Fruit fly (Drosophila melanogaster): ENCODE data around the gene ChAT.

Gene ChAT

dm6 chr3R:18743270-18743922, 38.1 kb downstream of the ChAT start, which contains the start of gene Mekk1 (continued):
- TF ChIP-seq hbn (GFP tag; IDR thresholded peaks at IDR 0.05; ENCODE audit: partially characterized antibody): peak; percentile 53; the same call in 1 of the 2 replicates
- peak; percentile 49 for TF ChIP-seq Ptx1 (GFP tag; IDR thresholded peaks at IDR 0.05)
- peak; percentile 39 for TF ChIP-seq D19B (GFP tag; optimal IDR thresholded peaks at IDR 0.05)
- TF ChIP-seq CG34376 (GFP tag; optimal IDR thresholded peaks at IDR 0.05): peak; percentile 66
- TF ChIP-seq bab2 (GFP tag; optimal IDR thresholded peaks at IDR 0.05): peak; percentile 40
- TF ChIP-seq Pdp1 (GFP tag; optimal IDR thresholded peaks at IDR 0.05): peak; percentile 32 to 42
- TF ChIP-seq CG10147 (GFP tag; optimal IDR thresholded peaks at IDR 0.05): peak; percentile 67
- TF ChIP-seq CG7372 (GFP tag; IDR thresholded peaks at IDR 0.05): peak; percentile 20; the same call in 1 of the 2 replicates
- peak; percentile 3 for TF ChIP-seq CG17829 (tag; optimal IDR thresholded peaks at IDR 0.05)
- peak; percentile 65 for TF ChIP-seq Nf-YC (tag; optimal IDR thresholded peaks at IDR 0.05)
- TF ChIP-seq gfzf (GFP tag; optimal IDR thresholded peaks at IDR 0.05): peak; percentile 14
- peak; percentile 60 for TF ChIP-seq CG9817 (tag; optimal IDR thresholded peaks at IDR 0.05)
- peak; percentile 59 for TF ChIP-seq CG13624 (GFP tag; optimal IDR thresholded peaks at IDR 0.05)
- peak; percentile 17 for TF ChIP-seq CG13296 (GFP tag; optimal IDR thresholded peaks at IDR 0.05)
- TF ChIP-seq CG9215 (GFP tag; IDR thresholded peaks at IDR 0.05): peak; percentile 47
- TF ChIP-seq CG17361 (GFP tag; IDR thresholded peaks at IDR 0.05): peak; percentile 58
- TF ChIP-seq otp (GFP tag; IDR thresholded peaks at IDR 0.05): 0 out of 3 replicates have a peak, but pooled peaks have one; percentile 25
- TF ChIP-seq Tbp (GFP tag; optimal IDR thresholded peaks at IDR 0.05): no peak
- TF ChIP-seq CG3163 (GFP tag; optimal IDR thresholded peaks at IDR 0.05): peak; percentile 68
- TF ChIP-seq Sox102F (GFP tag; optimal IDR thresholded peaks at IDR 0.05): peak; percentile 47
- TF ChIP-seq CG43689 (GFP tag; IDR thresholded peaks at IDR 0.05): no peak
- peak; percentile 27 for TF ChIP-seq Dip3 (GFP tag; optimal IDR thresholded peaks at IDR 0.05)
- TF ChIP-seq CG31224 (GFP tag; IDR thresholded peaks at IDR 0.05): 0 out of 2 replicates have a peak, but pooled peaks have one; percentile 27
- peak; percentile 35 for TF ChIP-seq CG18476 (GFP tag; optimal IDR thresholded peaks at IDR 0.05)
- TF ChIP-seq vfl (GFP tag; optimal IDR thresholded peaks at IDR 0.05): peak; percentile 30
- no peak for TF ChIP-seq sr (GFP tag; IDR thresholded peaks at IDR 0.05)
- TF ChIP-seq fu2 (GFP tag; optimal IDR thresholded peaks at IDR 0.05): peak; percentile 66
- TF ChIP-seq CG14050 (GFP tag; IDR thresholded peaks at IDR 0.05): 0 out of 3 replicates have a peak, but pooled peaks have one; percentile 26
- TF ChIP-seq caup (GFP tag; optimal IDR thresholded peaks at IDR 0.05; ENCODE audit: severe bottlenecking): peak; percentile 41
- peak; percentile 40 for TF ChIP-seq Abd-B (GFP tag; optimal IDR thresholded peaks at IDR 0.05)
- TF ChIP-seq B-H2 (GFP tag; optimal IDR thresholded peaks at IDR 0.05): peak; percentile 42
- TF ChIP-seq Doc3 (GFP tag; IDR thresholded peaks at IDR 0.05; ENCODE audit: partially characterized antibody): peak; percentile 41; the same call in 2 of the 3 replicates
- TF ChIP-seq gro (GFP tag; optimal IDR thresholded peaks at IDR 0.05): peak; percentile 59
- TF ChIP-seq PHDP (tag; optimal IDR thresholded peaks at IDR 0.05): peak; percentile 43
- peak; percentile 56 for TF ChIP-seq Meics (GFP tag; optimal IDR thresholded peaks at IDR 0.05)
- peak; percentile 78 for TF ChIP-seq Med (GFP tag)
- peak; percentile 74 for TF ChIP-seq lilli (GFP tag; optimal IDR thresholded peaks at IDR 0.05)
- TF ChIP-seq Dref (GFP tag; IDR thresholded peaks at IDR 0.05): peak; percentile 66
- TF ChIP-seq dysf (GFP tag; IDR thresholded peaks at IDR 0.05): peak; percentile 38; the same call in 1 of the 3 replicates
- 0 out of 3 replicates have a peak, but pooled peaks have one; percentile 36 for TF ChIP-seq tgo (GFP tag; IDR thresholded peaks at IDR 0.05)
- peak; percentile 49 for TF ChIP-seq CG8944 (GFP tag; optimal IDR thresholded peaks at IDR 0.05)
- 0 out of 2 replicates have a peak, but pooled peaks have one; percentile 19 for TF ChIP-seq CG6689 (GFP tag; IDR thresholded peaks at IDR 0.05)
- TF ChIP-seq zfh2 (GFP tag; optimal IDR thresholded peaks at IDR 0.05): peak; percentile 64
- TF ChIP-seq Bgb (GFP tag; IDR thresholded peaks at IDR 0.05; ENCODE audit: partially characterized antibody): peak; percentile 51; the same call in 1 of the 2 replicates
- peak; percentile 2 for TF ChIP-seq CG8924 (tag; optimal IDR thresholded peaks at IDR 0.05)
- no peak for TF ChIP-seq prd (optimal IDR thresholded peaks at IDR 0.05)
- no peak for TF ChIP-seq prd (GFP tag; IDR thresholded peaks at IDR 0.05)
- peak; percentile 57 for TF ChIP-seq CG18599 (GFP tag; optimal IDR thresholded peaks at IDR 0.05)
- peak; percentile 38 for TF ChIP-seq tx (GFP tag; optimal IDR thresholded peaks at IDR 0.05)

All from whole organism, embryonic.